Worm (Caenorhabditis elegans): ENCODE results near the gene fbxa-88.

DNA sequence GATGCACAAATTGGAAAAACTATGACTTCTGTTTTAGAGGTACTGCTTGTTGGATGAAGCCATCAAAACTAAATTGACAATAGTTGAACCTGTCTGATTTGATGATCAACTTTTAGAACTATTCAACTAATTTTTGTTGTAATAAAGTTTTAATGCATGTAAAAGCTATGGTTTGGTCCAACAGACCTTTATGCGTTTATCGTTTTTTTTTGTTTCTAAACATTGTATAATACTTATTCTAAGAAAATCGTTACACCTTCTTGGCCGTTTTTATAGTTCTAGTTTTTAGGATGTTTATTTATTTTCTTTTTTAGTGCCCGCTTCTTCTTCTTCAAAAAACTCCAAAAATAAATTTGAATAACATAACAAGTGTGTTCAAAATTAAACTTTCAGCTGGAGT is 20.8 kb upstream of the fbxa-88 start, which contains the start of gene F10A3.12:
- TF ChIP-seq skn-1 (tag; optimal IDR thresholded peaks at IDR 0.05) (no peak), mml-1 (tag; optimal IDR thresholded peaks at IDR 0.05) (no peak), lin-39 (tag; optimal IDR thresholded peaks at IDR 0.05) (no peak), ZK546.5 (tag; optimal IDR thresholded peaks at IDR 0.05) (no peak), snpc-4 (tag; optimal IDR thresholded peaks at IDR 0.05) (no peak), unc-39 (tag; optimal IDR thresholded peaks at IDR 0.05) (no peak), nhr-28 (tag; optimal IDR thresholded peaks at IDR 0.05) (no peak), zag-1 (tag; optimal IDR thresholded peaks at IDR 0.05) (no peak), aly-2 (tag; optimal IDR thresholded peaks at IDR 0.05) (no peak), pha-4 (tag; optimal IDR thresholded peaks at IDR 0.05) (no peak), pqm-1 (tag; optimal IDR thresholded peaks at IDR 0.05) (no peak), nhr-25 (tag; optimal IDR thresholded peaks at IDR 0.05) (no peak), daf-12 (tag; optimal IDR thresholded peaks at IDR 0.05) (no peak)
